Fruit fly (Drosophila melanogaster) Kc167 (cell line): ENCODE results near the gene enc.

ENCODE experiments used
- Myc ChIP-seq: fragments of >200 bp; optimal IDR thresholded peaks from 2 replicates; lab custom pipeline; 2017; ENCODE audit warnings: missing external identifiers
- Sin3A ChIP-seq: fragments of >200 bp; optimal IDR thresholded peaks from 2 replicates; lab custom pipeline; 2018; ENCODE audit warnings: missing external identifiers
- h ChIP-seq: fragments of >200 bp; optimal IDR thresholded peaks from 3 replicates; lab custom pipeline; 2018; ENCODE audit warnings: missing external identifiers
- insv ChIP-seq: fragments of >200 bp; optimal IDR thresholded peaks from 3 replicates; lab custom pipeline; 2018; ENCODE audit warnings: missing external identifiers
- psq ChIP-seq: fragments of >200 bp; optimal IDR thresholded peaks from 2 replicates; lab custom pipeline; 2017; ENCODE audit warnings: missing external identifiers
- ttk ChIP-seq: sonication (Bioruptor generic); optimal IDR thresholded peaks from 2 replicates; lab custom pipeline; 2017; ENCODE audit warnings: missing external identifiers

dm6 chr3L:3809943-3810342 is 8.5 kb upstream of the enc start, which contains the start of gene CG32262:
- no peak for TF ChIP-seq h (lab: Kevin White, UChicago)
- no peak for TF ChIP-seq psq (lab: Kevin White, UChicago)
- no peak for TF ChIP-seq ttk (lab: Kevin White, UChicago)
- no peak for TF ChIP-seq Myc (lab: Kevin White, UChicago)
- no peak for TF ChIP-seq insv
- no peak for TF ChIP-seq Sin3A
